Fruit fly (Drosophila melanogaster) whole organism, pupa: ENCODE results near the gene CG2186.

Source experiments
- CG32121 ChIP-seq: fragments of 200-800 bp; sonication (Bioruptor generic); IDR thresholded peaks from 2 replicates; pipeline ENCODE4 v1.3.6; 2022; ENCODE audit warnings: missing biosample characterization, missing genetic modification characterization
- EcR ChIP-seq: fragments of 200-800 bp; sonication (Bioruptor generic); optimal IDR thresholded peaks from 3 replicates; lab custom pipeline; 2019; ENCODE audit warnings: missing biosample characterization, missing genetic modification characterization, mild to moderate bottlenecking, moderate library complexity, missing genetic modification reagents
- Ets98B ChIP-seq: fragments of 200-800 bp; sonication (Bioruptor generic); IDR thresholded peaks from 2 replicates; pipeline ENCODE4 v1.3.6; 2022; ENCODE audit warnings: missing biosample characterization, missing genetic modification characterization
- Pif1B ChIP-seq: fragments of 200-800 bp; sonication (Bioruptor generic); optimal IDR thresholded peaks from 3 replicates; lab custom pipeline; 2016; ENCODE audit warnings: missing biosample characterization, missing genetic modification characterization

dm6 chrX:10845256-10845655 is 12.2 kb upstream of the CG2186 start:
- TF ChIP-seq Ets98B (GFP tag; lab: Robert Waterston, UW) (no peak), CG32121 (no peak), EcR (GFP tag; lab: Kevin White, UChicago) (no peak), Pif1B (GFP tag; lab: Kevin White, UChicago) (no peak)
